Fruit fly (Drosophila melanogaster) whole organism, embryonic: Measurements from ENCODE around the gene CG5644.

Experiments used
- Antp ChIP-seq: fragments of 200-800 bp; sonication (Bioruptor generic); optimal IDR thresholded peaks from 3 replicates; lab custom pipeline; 2016; ENCODE audit warnings: missing biosample characterization, missing genetic modification characterization
- Awh ChIP-seq: fragments of 200-800 bp; sonication (Bioruptor generic); IDR thresholded peaks from 2 replicates; pipeline ENCODE4, ENCODE4 v1.3.6; 2022; ENCODE audit warnings: missing biosample characterization, missing genetic modification characterization
- B-H2 ChIP-seq: fragments of 200-800 bp; sonication (Bioruptor generic); optimal IDR thresholded peaks from 2 replicates; lab custom pipeline; 2018; ENCODE audit warnings: missing biosample characterization, mild to moderate bottlenecking, missing genetic modification characterization
- CG10959 ChIP-seq: fragments of 200-800 bp; sonication (Bioruptor generic); IDR thresholded peaks from 2 replicates; pipeline ENCODE4 v1.3.6; 2022; ENCODE audit warnings: missing biosample characterization, missing genetic modification characterization
- CG11695 ChIP-seq: fragments of 200-800 bp; sonication (Bioruptor generic); IDR thresholded peaks from 3 replicates; pipeline ENCODE4 v1.3.6; 2022; ENCODE audit warnings: missing biosample characterization, missing genetic modification characterization
- CG12391 ChIP-seq: fragments of 200-800 bp; sonication (Bioruptor generic); optimal IDR thresholded peaks from 3 replicates; lab custom pipeline; 2018; ENCODE audit warnings: missing biosample characterization, mild to moderate bottlenecking, missing genetic modification characterization, moderate library complexity
- CG15269 ChIP-seq: fragments of 200-800 bp; sonication (Bioruptor generic); optimal IDR thresholded peaks from 2 replicates; lab custom pipeline; 2018; ENCODE audit warnings: missing biosample characterization, mild to moderate bottlenecking, missing genetic modification characterization, moderate library complexity
- CG15514 ChIP-seq: fragments of 200-800 bp; sonication (Bioruptor generic); optimal IDR thresholded peaks from 3 replicates; lab custom pipeline; 2017; ENCODE audit warnings: missing biosample characterization, missing genetic modification characterization, mild to moderate bottlenecking, moderate library complexity, missing genetic modification reagents
- CG17568 ChIP-seq: fragments of 200-800 bp; sonication (Bioruptor generic); optimal IDR thresholded peaks from 2 replicates; lab custom pipeline; 2018; ENCODE audit warnings: missing biosample characterization, mild to moderate bottlenecking, missing genetic modification characterization, moderate library complexity
- CG18262 ChIP-seq: fragments of 200-800 bp; optimal IDR thresholded peaks from 3 replicates; lab custom pipeline; 2019; ENCODE audit warnings: missing biosample characterization, mild to moderate bottlenecking, missing genetic modification characterization, moderate library complexity
- CG2116 ChIP-seq: fragments of 200-800 bp; sonication (Bioruptor generic); optimal IDR thresholded peaks from 3 replicates; lab custom pipeline; 2018; ENCODE audit warnings: missing biosample characterization, mild to moderate bottlenecking, missing genetic modification characterization
- CG34224 ChIP-seq: fragments of 200-800 bp; sonication (Bioruptor generic); IDR thresholded peaks from 3 replicates; pipeline ENCODE4 v1.3.6; 2022; ENCODE audit warnings: missing biosample characterization, missing genetic modification characterization; ENCODE audit not compliant: partially characterized antibody
- CG7271 ChIP-seq: fragments of 200-800 bp; sonication (Bioruptor generic); optimal IDR thresholded peaks from 2 replicates; lab custom pipeline; 2018; ENCODE audit warnings: missing biosample characterization, mild to moderate bottlenecking, missing genetic modification characterization, moderate library complexity
- CG8359 ChIP-seq: fragments of 200-800 bp; sonication (Bioruptor generic); optimal IDR thresholded peaks from 2 replicates; lab custom pipeline; 2017; ENCODE audit warnings: missing biosample characterization, mild to moderate bottlenecking, missing genetic modification characterization, borderline replicate concordance
- CkIIα-i1 ChIP-seq: fragments of 200-800 bp; sonication (Bioruptor generic); IDR thresholded peaks from 2 replicates; pipeline ENCODE4 v1.3.6; 2022; ENCODE audit warnings: missing biosample characterization, missing genetic modification characterization
- Dp ChIP-seq: fragments of 200-800 bp; sonication (Bioruptor generic); optimal IDR thresholded peaks from 2 replicates; lab custom pipeline; 2018; ENCODE audit warnings: missing biosample characterization, mild to moderate bottlenecking, missing genetic modification characterization, moderate library complexity
- Ets97D ChIP-seq: fragments of 200-800 bp; sonication (Bioruptor generic); optimal IDR thresholded peaks from 3 replicates; lab custom pipeline; 2016; ENCODE audit warnings: missing biosample characterization, missing genetic modification characterization
- GATAe ChIP-seq: fragments of 200-800 bp; sonication (Bioruptor generic); conservative IDR thresholded peaks from 2 replicates; pipeline ENCODE4 v1.3.6; 2022; ENCODE audit warnings: missing biosample characterization, missing genetic modification characterization
- Hey ChIP-seq: fragments of 200-800 bp; sonication (Bioruptor generic); optimal IDR thresholded peaks from 3 replicates; lab custom pipeline; 2018; ENCODE audit warnings: missing biosample characterization, mild to moderate bottlenecking, missing genetic modification characterization
- Mrtf ChIP-seq: fragments of 200-800 bp; sonication (Bioruptor generic); IDR thresholded peaks from 3 replicates; pipeline ENCODE4 v1.3.6; 2022; ENCODE audit warnings: missing biosample characterization, missing genetic modification characterization
- NK7.1 ChIP-seq: fragments of 200-800 bp; sonication (Bioruptor generic); optimal IDR thresholded peaks from 3 replicates; lab custom pipeline; 2016; ENCODE audit warnings: missing biosample characterization, missing genetic modification characterization
- Rfx ChIP-seq: fragments of 200-800 bp; sonication (Bioruptor generic); IDR thresholded peaks from 2 replicates; pipeline ENCODE4 v1.3.6; 2022; ENCODE audit warnings: missing biosample characterization, missing genetic modification characterization
- Xbp1 ChIP-seq: fragments of 200-800 bp; sonication (Bioruptor generic); optimal IDR thresholded peaks from 3 replicates; lab custom pipeline; 2016; ENCODE audit warnings: missing biosample characterization, mild to moderate bottlenecking, missing genetic modification characterization
- cas ChIP-seq: fragments of 200-800 bp; sonication (Bioruptor generic); IDR thresholded peaks from 2 replicates; pipeline ENCODE4 v1.3.6; 2022; ENCODE audit warnings: missing biosample characterization, missing genetic modification characterization
- chinmo ChIP-seq: fragments of 200-800 bp; sonication (Bioruptor generic); IDR thresholded peaks from 4 replicates; pipeline ENCODE4 v1.3.6; 2022; ENCODE audit warnings: missing biosample characterization, missing genetic modification characterization; ENCODE audit not compliant: partially characterized antibody
- ci ChIP-seq: fragments of 200-800 bp; sonication (Bioruptor generic); IDR thresholded peaks from 3 replicates; pipeline ENCODE4 v1.3.6; 2022; ENCODE audit warnings: missing biosample characterization, missing genetic modification characterization
- croc ChIP-seq: fragments of 200-800 bp; sonication (Bioruptor generic); conservative IDR thresholded peaks from 3 replicates; pipeline ENCODE4 v1.3.6; 2022; ENCODE audit warnings: missing biosample characterization, missing genetic modification characterization
- dimm ChIP-seq: fragments of 200-800 bp; sonication (Bioruptor generic); IDR thresholded peaks from 2 replicates; pipeline ENCODE4 v1.3.6; 2022; ENCODE audit warnings: missing biosample characterization, missing genetic modification characterization
- exex ChIP-seq: fragments of 200-800 bp; sonication (Bioruptor generic); optimal IDR thresholded peaks from 4 replicates; lab custom pipeline; 2018; ENCODE audit warnings: missing biosample characterization, mild to moderate bottlenecking, missing genetic modification characterization, moderate library complexity
- hb ChIP-seq: fragments of 200-800 bp; sonication (Bioruptor generic); IDR thresholded peaks from 3 replicates; pipeline ENCODE4 v1.3.6; 2022; ENCODE audit warnings: missing biosample characterization, missing genetic modification characterization; ENCODE audit not compliant: partially characterized antibody
- kni ChIP-seq: fragments of 200-800 bp; sonication (Bioruptor generic); optimal IDR thresholded peaks from 3 replicates; lab custom pipeline; 2017; ENCODE audit warnings: mild to moderate bottlenecking, missing biosample characterization, missing genetic modification reagents, missing genetic modification characterization
- lab ChIP-seq: fragments of 200-800 bp; sonication (Bioruptor generic); optimal IDR thresholded peaks from 3 replicates; lab custom pipeline; 2017; ENCODE audit warnings: missing biosample characterization, missing genetic modification characterization, mild to moderate bottlenecking, moderate library complexity, missing genetic modification reagents
- lmd ChIP-seq: fragments of 200-800 bp; sonication (Bioruptor generic); IDR thresholded peaks from 2 replicates; pipeline ENCODE4 v1.3.6; 2022; ENCODE audit warnings: missing biosample characterization, missing genetic modification characterization
- mirr ChIP-seq: fragments of 200-800 bp; sonication (Bioruptor generic); optimal IDR thresholded peaks from 3 replicates; lab custom pipeline; 2018; ENCODE audit warnings: missing biosample characterization, mild to moderate bottlenecking, missing genetic modification characterization
- nau ChIP-seq: fragments of 200-800 bp; sonication (Bioruptor generic); optimal IDR thresholded peaks from 3 replicates; lab custom pipeline; 2017; ENCODE audit warnings: missing biosample characterization, mild to moderate bottlenecking, missing genetic modification characterization, missing genetic modification reagents
- odd ChIP-seq: fragments of 200-800 bp; sonication (Bioruptor generic); optimal IDR thresholded peaks from 2 replicates; lab custom pipeline; 2017; ENCODE audit warnings: missing biosample characterization, mild to moderate bottlenecking, missing genetic modification characterization
- otp ChIP-seq: fragments of 200-800 bp; sonication (Bioruptor generic); IDR thresholded peaks from 3 replicates; pipeline ENCODE4, ENCODE4 v1.3.6; 2022; ENCODE audit warnings: missing biosample characterization, missing genetic modification characterization
- pros ChIP-seq: fragments of 200-800 bp; sonication (Bioruptor generic); optimal IDR thresholded peaks from 3 replicates; lab custom pipeline; 2019; ENCODE audit warnings: missing biosample characterization, mild to moderate bottlenecking, missing genetic modification characterization, moderate library complexity
- repo ChIP-seq: fragments of 200-800 bp; sonication (Bioruptor generic); optimal IDR thresholded peaks from 2 replicates; lab custom pipeline; 2016; ENCODE audit warnings: missing biosample characterization, missing genetic modification characterization
- stwl ChIP-seq: fragments of 200-800 bp; sonication (Bioruptor generic); optimal IDR thresholded peaks from 3 replicates; lab custom pipeline; 2018; ENCODE audit warnings: missing biosample characterization, mild to moderate bottlenecking, missing genetic modification characterization, moderate library complexity
- sug ChIP-seq: fragments of 200-800 bp; optimal IDR thresholded peaks from 2 replicates; lab custom pipeline; 2019; ENCODE audit warnings: missing biosample characterization, mild to moderate bottlenecking, missing genetic modification characterization, moderate library complexity
- toy ChIP-seq: fragments of 200-800 bp; sonication (Bioruptor generic); IDR thresholded peaks from 2 replicates; pipeline ENCODE4 v1.3.6; 2022; ENCODE audit warnings: missing biosample characterization, missing genetic modification characterization
- vnd ChIP-seq: fragments of 200-800 bp; sonication (Bioruptor generic); IDR thresholded peaks from 3 replicates; pipeline ENCODE4 v1.3.6; 2022; ENCODE audit warnings: missing biosample characterization, missing genetic modification characterization; ENCODE audit not compliant: partially characterized antibody
- zen ChIP-seq: fragments of 200-800 bp; sonication (Bioruptor generic); optimal IDR thresholded peaks from 3 replicates; lab custom pipeline; 2018; ENCODE audit warnings: missing biosample characterization, mild to moderate bottlenecking, missing genetic modification characterization, moderate library complexity
- zfh2 ChIP-seq: fragments of 200-800 bp; sonication (Bioruptor generic); optimal IDR thresholded peaks from 2 replicates; lab custom pipeline; 2016; ENCODE audit warnings: missing biosample characterization, missing genetic modification characterization

Gene CG5644

DNA sequence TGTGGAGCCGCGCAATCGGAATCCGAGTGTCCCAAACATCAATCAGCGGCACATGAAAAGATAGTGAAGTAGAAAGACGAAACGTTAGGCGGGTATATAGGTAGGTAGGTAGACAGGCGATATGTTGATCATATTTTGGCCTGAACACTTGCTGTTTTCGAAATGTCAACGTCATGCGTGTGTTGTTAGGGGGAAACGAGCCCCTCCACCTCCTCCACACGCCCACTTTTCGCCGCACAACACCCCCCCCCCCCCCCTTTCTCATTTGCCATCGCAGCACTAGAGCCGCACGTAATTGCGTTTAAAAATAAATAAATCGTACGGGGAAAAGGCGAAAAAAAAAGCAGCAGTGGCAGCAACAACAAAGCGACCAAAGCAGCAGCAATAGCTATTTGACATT lies 29.9 kb downstream of the CG5644 start (continued):
- no peak for TF ChIP-seq CG10959 (GFP tag; lab: Robert Waterston, UW)
- TF ChIP-seq toy (GFP tag; lab: Robert Waterston, UW) = no peak
- no peak for TF ChIP-seq Antp (GFP tag; lab: Kevin White, UChicago)
- 0 out of 3 replicates have a peak, but pooled peaks have one; percentile 26 for TF ChIP-seq vnd (GFP tag; lab: Robert Waterston, UW)
- TF ChIP-seq chinmo = 0 out of 4 replicates have a peak, but pooled peaks have one; percentile 29
- TF ChIP-seq Xbp1 (GFP tag; lab: Kevin White, UChicago) = no peak
- no peak for TF ChIP-seq NK7.1 (GFP tag; lab: Kevin White, UChicago)
- no peak for TF ChIP-seq lmd (GFP tag; lab: Robert Waterston, UW)
- TF ChIP-seq B-H2 (GFP tag; lab: Kevin White, UChicago) = no peak
- no peak for TF ChIP-seq pros (GFP tag; lab: Kevin White, UChicago)
- TF ChIP-seq Mrtf (GFP tag; lab: Robert Waterston, UW) = no peak
- 0 out of 2 replicates have a peak, but pooled peaks have one; percentile 13 for TF ChIP-seq Awh (GFP tag; lab: Robert Waterston, UW)
- no peak for TF ChIP-seq kni (GFP tag; lab: Kevin White, UChicago)
- no peak for TF ChIP-seq croc
- no peak for TF ChIP-seq CG8359
- no peak for TF ChIP-seq hb (GFP tag; lab: Robert Waterston, UW)
- no peak for TF ChIP-seq CG34224 (GFP tag; lab: Robert Waterston, UW)
- TF ChIP-seq ci (GFP tag; lab: Robert Waterston, UW) = no peak
- TF ChIP-seq CG2116 (GFP tag; lab: Kevin White, UChicago) = no peak
- TF ChIP-seq CG15514 (GFP tag; lab: Kevin White, UChicago) = no peak

- TF ChIP-seq sug (tag; lab: Kevin White, UChicago) (peak; percentile 48), Hey (peak; percentile 75), lab (peak; percentile 34), GATAe (peak; percentile 24; the same call in 1 of the 2 replicates), exex (tag; lab: Kevin White, UChicago) (peak; percentile 58), repo (GFP tag; lab: Kevin White, UChicago) (no peak), mirr (GFP tag; lab: Kevin White, UChicago) (peak; percentile 80), CG12391 (tag; lab: Kevin White, UChicago) (no peak)
- TF ChIP-seq, all 482 proteins: peak for 6
Measured at dm6 chr3L:8947848-8948494, 31.7 kb downstream of the CG5644 start.

dm6 chr3L:8939654-8940053 lies 40.0 kb downstream of the CG5644 start:
- TF ChIP-seq zfh2 (GFP tag; lab: Kevin White, UChicago) (no peak), otp (GFP tag; lab: Robert Waterston, UW) (no peak), stwl (tag; lab: Kevin White, UChicago) (peak; percentile 58), Ets97D (GFP tag; lab: Kevin White, UChicago) (peak; percentile 13), CG7271 (tag; lab: Kevin White, UChicago) (peak; percentile 77)

DNA sequence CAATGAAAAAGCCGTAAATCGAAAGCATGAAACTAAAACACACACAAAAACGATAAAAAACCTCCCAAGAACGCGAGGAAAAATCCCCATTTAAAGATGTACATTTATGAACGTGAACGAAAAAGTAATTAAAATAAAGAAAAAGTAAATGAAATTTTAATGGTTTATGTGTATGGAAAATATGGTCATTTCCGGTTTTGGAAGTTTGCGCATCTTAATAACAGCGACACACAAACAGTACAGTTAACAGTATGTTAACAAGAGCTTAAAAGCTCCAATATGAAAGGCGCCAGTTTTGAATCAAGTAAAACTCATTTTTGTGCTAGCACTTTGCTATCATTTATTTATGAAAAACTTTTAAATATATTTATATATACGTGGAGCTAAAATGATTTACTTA lies 47.8 kb downstream of the CG5644 start:
- TF ChIP-seq CG15269 (tag; lab: Kevin White, UChicago) = peak; percentile 13
- TF ChIP-seq dimm (GFP tag; lab: Robert Waterston, UW) = no peak
- peak; percentile 5 for TF ChIP-seq nau (GFP tag; lab: Kevin White, UChicago)
- no peak for TF ChIP-seq CkIIα-i1 (GFP tag; lab: Robert Waterston, UW)
- peak; percentile 89 for TF ChIP-seq Ets97D (GFP tag; lab: Kevin White, UChicago)
- TF ChIP-seq odd = peak; percentile 40
- no peak for TF ChIP-seq toy (GFP tag; lab: Robert Waterston, UW)
- TF ChIP-seq cas (GFP tag; lab: Robert Waterston, UW) = no peak
- 0 out of 3 replicates have a peak, but pooled peaks have one; percentile 28 for TF ChIP-seq CG11695 (GFP tag; lab: Robert Waterston, UW)
- TF ChIP-seq CG17568 (GFP tag; lab: Kevin White, UChicago) = peak; percentile 54
- peak; percentile 66 for TF ChIP-seq Dp (GFP tag; lab: Kevin White, UChicago)
- no peak for TF ChIP-seq CG18262 (tag; lab: Kevin White, UChicago)
- TF ChIP-seq zen (tag; lab: Kevin White, UChicago) = no peak
- TF ChIP-seq Rfx (GFP tag; lab: Robert Waterston, UW) = no peak
